Worm (Caenorhabditis elegans): ENCODE results near the gene srj-14.

ce11 chrV:7409599-7409998 is 40.1 kb downstream of the srj-14 start, which contains the start of gene R13D7.2:
- TF ChIP-seq sptf-1 (tag; optimal IDR thresholded peaks at IDR 0.05) (no peak), pax-3 (tag; optimal IDR thresholded peaks at IDR 0.05) (no peak), lin-13 (GFP tag; optimal IDR thresholded peaks at IDR 0.05) (no peak), unc-98 (GFP tag; IDR thresholded peaks at IDR 0.05) (no peak), snpc-4 (tag; optimal IDR thresholded peaks at IDR 0.05) (no peak)
